Fruit fly (Drosophila melanogaster): Measurements from ENCODE around the gene Dcr-1.

Gene Dcr-1

DNA sequence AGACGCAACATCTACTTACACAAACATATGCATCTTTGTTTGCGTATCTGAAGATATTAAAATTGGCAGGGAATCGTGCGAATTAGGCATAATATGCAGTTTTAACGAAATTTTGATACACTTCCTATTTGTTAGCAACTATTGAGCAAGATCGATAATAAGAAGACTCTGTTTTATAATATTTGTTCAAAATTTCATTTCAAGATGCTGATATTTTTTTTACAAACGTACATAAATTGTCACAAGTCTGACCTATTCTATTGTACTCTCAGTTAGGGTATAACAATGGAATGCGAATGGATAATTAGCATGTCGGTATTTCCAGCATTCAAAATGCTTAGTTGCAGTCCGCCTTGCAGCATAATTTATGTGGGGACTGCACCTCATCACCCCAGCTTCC lies 13.0 kb downstream of the Dcr-1 start (continued):
- peak; percentile 25 for TF ChIP-seq CG18262 (tag; optimal IDR thresholded peaks at IDR 0.05)
- TF ChIP-seq Scr (GFP tag; IDR thresholded peaks at IDR 0.05; ENCODE audit: partially characterized antibody) = no peak
- no peak for TF ChIP-seq run (tag; optimal IDR thresholded peaks at IDR 0.05)
- TF ChIP-seq ranshi (GFP tag; IDR thresholded peaks at IDR 0.05) = no peak
- no peak for TF ChIP-seq Stat92E (GFP tag; optimal IDR thresholded peaks at IDR 0.05)
- no peak for TF ChIP-seq rib (GFP tag; IDR thresholded peaks at IDR 0.05)
- TF ChIP-seq CG18476 (GFP tag; optimal IDR thresholded peaks at IDR 0.05) = no peak
- peak; percentile 57; the same call in 1 of the 2 replicates for TF ChIP-seq vvl (GFP tag; IDR thresholded peaks at IDR 0.05)
- TF ChIP-seq Ets97D (GFP tag; optimal IDR thresholded peaks at IDR 0.05) = no peak
- peak; percentile 17 for TF ChIP-seq sd (tag; optimal IDR thresholded peaks at IDR 0.05)
- no peak for TF ChIP-seq kah (GFP tag; optimal IDR thresholded peaks at IDR 0.05)
- peak; percentile 32; the same call in 1 of the 2 replicates for TF ChIP-seq CG14441 (GFP tag; IDR thresholded peaks at IDR 0.05)
- TF ChIP-seq dpn (GFP tag; optimal IDR thresholded peaks at IDR 0.05) = no peak
- no peak for TF ChIP-seq MTF-1 (GFP tag; optimal IDR thresholded peaks at IDR 0.05; ENCODE audit: borderline replicate concordance)
- TF ChIP-seq sr (GFP tag; IDR thresholded peaks at IDR 0.05) = no peak
- no peak for TF ChIP-seq CG12071 (GFP tag; optimal IDR thresholded peaks at IDR 0.05)
- TF ChIP-seq zfh2 (GFP tag; optimal IDR thresholded peaks at IDR 0.05) = no peak
- no peak for TF ChIP-seq CG10565 (GFP tag; optimal IDR thresholded peaks at IDR 0.05)
- no peak for TF ChIP-seq usp (GFP tag; optimal IDR thresholded peaks at IDR 0.05)
- no peak for TF ChIP-seq TFAM (GFP tag; optimal IDR thresholded peaks at IDR 0.05)
- TF ChIP-seq ase (GFP tag; IDR thresholded peaks at IDR 0.05) = peak; percentile 41; the same call in 1 of the 3 replicates
- TF ChIP-seq ci (GFP tag; IDR thresholded peaks at IDR 0.05) = no peak
- no peak for TF ChIP-seq CG6854 (GFP tag; optimal IDR thresholded peaks at IDR 0.05)
- no peak for TF ChIP-seq crol (GFP tag; IDR thresholded peaks at IDR 0.05)
- TF ChIP-seq CG9932 (GFP tag; IDR thresholded peaks at IDR 0.05) = no peak
- no peak for TF ChIP-seq chinmo (GFP tag; IDR thresholded peaks at IDR 0.05; ENCODE audit: partially characterized antibody)
- no peak for TF ChIP-seq fd3F (GFP tag; optimal IDR thresholded peaks at IDR 0.05)
- no peak for TF ChIP-seq CG4360 (GFP tag; IDR thresholded peaks at IDR 0.05)
- TF ChIP-seq Med (GFP tag) = peak; percentile 65
- peak; percentile 28; the same call in 1 of the 2 replicates for TF ChIP-seq ssp (GFP tag; IDR thresholded peaks at IDR 0.05)
- TF ChIP-seq CG10979 (tag; optimal IDR thresholded peaks at IDR 0.05) = no peak
- peak; percentile 46; the same call in 1 of the 3 replicates for TF ChIP-seq tgo (GFP tag; IDR thresholded peaks at IDR 0.05)
- no peak for TF ChIP-seq esg (GFP tag; conservative IDR thresholded peaks at IDR 0.05)
- TF ChIP-seq zfh1 (GFP tag; IDR thresholded peaks at IDR 0.05) = peak; percentile 33; the same call in 1 of the 3 replicates
- TF ChIP-seq dimm (GFP tag; IDR thresholded peaks at IDR 0.05) = no peak
- TF ChIP-seq sens (GFP tag) = peak; percentile 22
- no peak for TF ChIP-seq Mrtf (GFP tag; IDR thresholded peaks at IDR 0.05)
- no peak for TF ChIP-seq nerfin-2 (GFP tag; IDR thresholded peaks at IDR 0.05; ENCODE audit: partially characterized antibody)
- no peak for TF ChIP-seq CG42726 (GFP tag; IDR thresholded peaks at IDR 0.05; ENCODE audit: partially characterized antibody)
- TF ChIP-seq CG9797 (GFP tag; optimal IDR thresholded peaks at IDR 0.05) = no peak
- no peak for TF ChIP-seq sima (GFP tag; optimal IDR thresholded peaks at IDR 0.05)
- TF ChIP-seq Max (GFP tag; optimal IDR thresholded peaks at IDR 0.05) = no peak
- no peak for TF ChIP-seq Dad (GFP tag; optimal IDR thresholded peaks at IDR 0.05)
- TF ChIP-seq PHDP (tag; optimal IDR thresholded peaks at IDR 0.05) = no peak
- no peak for TF ChIP-seq gro (GFP tag; optimal IDR thresholded peaks at IDR 0.05)
- TF ChIP-seq pita (GFP tag; optimal IDR thresholded peaks at IDR 0.05) = no peak
- no peak for TF ChIP-seq prd (optimal IDR thresholded peaks at IDR 0.05)
- TF ChIP-seq prd (GFP tag; IDR thresholded peaks at IDR 0.05) = peak; percentile 32; the same call in 1 of the 3 replicates
- TF ChIP-seq Xrp1 (GFP tag; IDR thresholded peaks at IDR 0.05) = peak; percentile 61; the same call in 1 of the 2 replicates
- peak; percentile 27 for TF ChIP-seq CG2120 (GFP tag; optimal IDR thresholded peaks at IDR 0.05)
- TF ChIP-seq CG32772 (GFP tag; IDR thresholded peaks at IDR 0.05) = 0 out of 2 replicates have a peak, but pooled peaks have one; percentile 7
- no peak for TF ChIP-seq jing (GFP tag; optimal IDR thresholded peaks at IDR 0.05)
